Fruit fly (Drosophila melanogaster): ENCODE results near the gene Uqcc1.

Gene Uqcc1

dm6 chr3L:6988942-6989569, 31.1 kb upstream of the Uqcc1 start (continued):
- TF ChIP-seq fkh (GFP tag; optimal IDR thresholded peaks at IDR 0.05): peak; percentile 83
- TF ChIP-seq Met (GFP tag; optimal IDR thresholded peaks at IDR 0.05): peak; percentile 51
- TF ChIP-seq Ets21C (GFP tag; optimal IDR thresholded peaks at IDR 0.05): peak; percentile 21
- TF ChIP-seq CG8119 (GFP tag; IDR thresholded peaks at IDR 0.05): peak; percentile 73
- TF ChIP-seq CG15336 (GFP tag; IDR thresholded peaks at IDR 0.05): peak; percentile 76
- no peak for TF ChIP-seq vri (GFP tag; optimal IDR thresholded peaks at IDR 0.05)
- peak; percentile 72 for TF ChIP-seq OdsH (GFP tag; optimal IDR thresholded peaks at IDR 0.05)
- TF ChIP-seq Hr39 (GFP tag; optimal IDR thresholded peaks at IDR 0.05): peak; percentile 44
- peak; percentile 77 for TF ChIP-seq Lpt (GFP tag; optimal IDR thresholded peaks at IDR 0.05)
- TF ChIP-seq cyc (GFP tag; optimal IDR thresholded peaks at IDR 0.05): peak; percentile 72
- TF ChIP-seq Sox14 (GFP tag; optimal IDR thresholded peaks at IDR 0.05): peak; percentile 49
- peak; percentile 71 for TF ChIP-seq CG8319 (GFP tag; optimal IDR thresholded peaks at IDR 0.05)
- TF ChIP-seq CG6854 (GFP tag; optimal IDR thresholded peaks at IDR 0.05): peak; percentile 3
- no peak for TF ChIP-seq Hr38 (GFP tag; optimal IDR thresholded peaks at IDR 0.05)
- peak; percentile 78 for TF ChIP-seq CG4318 (GFP tag; optimal IDR thresholded peaks at IDR 0.05)

dm6 chr3L:6984486-6984885, 26.6 kb upstream of the Uqcc1 start, which contains the start of the genes CG32388 and CG43439:
Gene CG32388 (minus strand): TSS chr3L:6984586.
Gene CG43439 (minus strand): TSS chr3L:6984586.
- no peak for TF ChIP-seq acj6 (GFP tag; optimal IDR thresholded peaks at IDR 0.05)
- TF ChIP-seq Sox102F (GFP tag; optimal IDR thresholded peaks at IDR 0.05): no peak
- no peak for TF ChIP-seq svp (GFP tag)
- TF ChIP-seq CG7368 (GFP tag; optimal IDR thresholded peaks at IDR 0.05): no peak
- no peak for TF ChIP-seq CG6854 (GFP tag; optimal IDR thresholded peaks at IDR 0.05)
- no peak for TF ChIP-seq dsx (GFP tag; optimal IDR thresholded peaks at IDR 0.05; ENCODE audit: poor library complexity, severe bottlenecking)
- TF ChIP-seq Hr39 (GFP tag; optimal IDR thresholded peaks at IDR 0.05): no peak
- no peak for TF ChIP-seq CG10631 (GFP tag; optimal IDR thresholded peaks at IDR 0.05)
- no peak for TF ChIP-seq CG11762 (GFP tag; optimal IDR thresholded peaks at IDR 0.05; ENCODE audit: insufficient read depth)
- no peak for TF ChIP-seq CG6163 (GFP tag; IDR thresholded peaks at IDR 0.05)
- no peak for TF ChIP-seq CG11294 (GFP tag; IDR thresholded peaks at IDR 0.05)

dm6 chr3L:6981823-6982222, 23.9 kb upstream of the Uqcc1 start:
- TF ChIP-seq CG10669 (GFP tag; optimal IDR thresholded peaks at IDR 0.05) (no peak), ss (GFP tag; optimal IDR thresholded peaks at IDR 0.05) (no peak), acj6 (GFP tag; optimal IDR thresholded peaks at IDR 0.05) (no peak), CG32006 (GFP tag; optimal IDR thresholded peaks at IDR 0.05) (peak; percentile 27), CG31627 (GFP tag; optimal IDR thresholded peaks at IDR 0.05) (no peak), CG15336 (GFP tag; IDR thresholded peaks at IDR 0.05) (peak; percentile 22; the same call in 1 of the 2 replicates), svp (GFP tag) (peak; percentile 28), eg (GFP tag; IDR thresholded peaks at IDR 0.05) (no peak), Sox15 (GFP tag; optimal IDR thresholded peaks at IDR 0.05) (no peak), Eip75B (GFP tag; optimal IDR thresholded peaks at IDR 0.05) (no peak), CG7368 (GFP tag; optimal IDR thresholded peaks at IDR 0.05) (no peak), Hr39 (GFP tag; optimal IDR thresholded peaks at IDR 0.05) (no peak), CG11902 (GFP tag; optimal IDR thresholded peaks at IDR 0.05) (no peak), CG3919 (GFP tag; optimal IDR thresholded peaks at IDR 0.05) (no peak), CG11762 (GFP tag; optimal IDR thresholded peaks at IDR 0.05; ENCODE audit: insufficient read depth) (no peak), achi (GFP tag; optimal IDR thresholded peaks at IDR 0.05) (peak; percentile 23), Eip78C (GFP tag) (peak; percentile 30), fd59A (GFP tag; optimal IDR thresholded peaks at IDR 0.05) (no peak), Gug (GFP tag; IDR thresholded peaks at IDR 0.05) (no peak), CG6276 (GFP tag; optimal IDR thresholded peaks at IDR 0.05) (no peak), net (GFP tag; optimal IDR thresholded peaks at IDR 0.05) (no peak), fd85E (GFP tag; optimal IDR thresholded peaks at IDR 0.05) (no peak), CG6163 (GFP tag; IDR thresholded peaks at IDR 0.05) (no peak), Met (GFP tag; optimal IDR thresholded peaks at IDR 0.05) (no peak), Ets96B (tag; optimal IDR thresholded peaks at IDR 0.05) (no peak), OdsH (GFP tag; optimal IDR thresholded peaks at IDR 0.05) (no peak)
